Fruit fly (Drosophila melanogaster) whole organism, wandering third instar larva: ENCODE results near the gene CG10469.
A peak's percentile ranks its signal among the peaks of the same experiment; 100 is the strongest.

Experiments used
- Abd-B ChIP-seq: fragments of >200 bp; optimal IDR thresholded peaks from 2 replicates; lab custom pipeline; 2017; ENCODE audit warnings: missing biosample characterization, missing genetic modification characterization
- CG32264 ChIP-seq: fragments of 200-800 bp; sonication (Bioruptor generic); optimal IDR thresholded peaks from 2 replicates; lab custom pipeline; 2016; ENCODE audit warnings: missing biosample characterization, missing genetic modification characterization
- CG9705 ChIP-seq: fragments of 200-800 bp; sonication (Bioruptor generic); optimal IDR thresholded peaks from 2 replicates; lab custom pipeline; 2018; ENCODE audit warnings: missing biosample characterization, mild to moderate bottlenecking, missing genetic modification characterization
- Dif ChIP-seq: fragments of 200-275, 200-300 bp; sonication (Bioruptor generic); optimal IDR thresholded peaks from 2 replicates; lab custom pipeline; 2018; ENCODE audit warnings: missing biosample characterization, missing genetic modification characterization; ENCODE audit not compliant: partially characterized antibody
- GATAd ChIP-seq: sonication (Bioruptor generic); optimal IDR thresholded peaks from 2 replicates; lab custom pipeline; 2016; ENCODE audit warnings: missing biosample characterization, missing genetic modification characterization
- HLH106 ChIP-seq: fragments of 200-800 bp; optimal IDR thresholded peaks from 3 replicates; lab custom pipeline; 2019; ENCODE audit warnings: missing biosample characterization, mild to moderate bottlenecking, missing genetic modification characterization, moderate library complexity
- Hnf4 ChIP-seq: fragments of 200-800 bp; sonication (Bioruptor generic); optimal IDR thresholded peaks from 2 replicates; lab custom pipeline; 2016; ENCODE audit warnings: missing biosample characterization, mild to moderate bottlenecking, missing genetic modification characterization
- Hr78 ChIP-seq: fragments of >200 bp; optimal IDR thresholded peaks from 2 replicates; lab custom pipeline; 2017; ENCODE audit warnings: missing biosample characterization, missing genetic modification characterization
- Hr83 ChIP-seq: fragments of 200-300 bp; sonication (Bioruptor generic); optimal IDR thresholded peaks from 2 replicates; lab custom pipeline; 2016; ENCODE audit warnings: missing biosample characterization, mild to moderate bottlenecking, missing genetic modification characterization, moderate library complexity; ENCODE audit not compliant: poor library complexity, severe bottlenecking
- Mio ChIP-seq: sonication (Bioruptor generic); optimal IDR thresholded peaks from 2 replicates; lab custom pipeline; 2016; ENCODE audit warnings: missing biosample characterization, missing genetic modification characterization
- N ChIP-seq: fragments of >200 bp; optimal IDR thresholded peaks from 2 replicates; lab custom pipeline; 2018; ENCODE audit warnings: missing biosample characterization, missing external identifiers, missing genetic modification characterization
- OdsH ChIP-seq: fragments of 200-800 bp; sonication (Bioruptor generic); optimal IDR thresholded peaks from 2 replicates; lab custom pipeline; 2016; ENCODE audit warnings: missing biosample characterization, mild to moderate bottlenecking, missing genetic modification characterization
- Rel ChIP-seq, 2 experiments: fragments of 200-800 bp; sonication (Bioruptor generic) in 1 of 2; optimal IDR thresholded peaks; 2 replicates in 1 of 2; 3 replicates in 1 of 2; lab custom pipeline; 2016 to 2019; ENCODE audit warnings: mild to moderate bottlenecking in 2 of 2, missing biosample characterization in 2 of 2, missing genetic modification characterization in 2 of 2, moderate library complexity in 1 of 2
- Sp1 ChIP-seq: fragments of 200-800 bp; sonication (Bioruptor generic); optimal IDR thresholded peaks from 3 replicates; lab custom pipeline; 2019; ENCODE audit warnings: missing biosample characterization, mild to moderate bottlenecking, missing genetic modification characterization, moderate library complexity
- Vsx2 ChIP-seq: fragments of 200-300, 225-300 bp; sonication (Bioruptor generic); optimal IDR thresholded peaks from 2 replicates; lab custom pipeline; 2018; ENCODE audit warnings: missing biosample characterization, missing genetic modification characterization; ENCODE audit not compliant: partially characterized antibody
- br ChIP-seq: fragments of 200-800 bp; sonication (Bioruptor generic); optimal IDR thresholded peaks from 2 replicates; lab custom pipeline; 2016; ENCODE audit warnings: missing biosample characterization, missing genetic modification characterization
- dl ChIP-seq, 2 experiments: fragments of 175-275, 200-275 bp in 1 of 2; fragments of 200-275 bp in 1 of 2; sonication (Bioruptor generic); optimal IDR thresholded peaks; lab custom pipeline; 2018; ENCODE audit warnings: mild to moderate bottlenecking in 2 of 2, missing biosample characterization in 2 of 2, missing genetic modification characterization in 2 of 2, moderate library complexity in 2 of 2; ENCODE audit not compliant: partially characterized antibody in 2 of 2, insufficient read depth in 1 of 2
- dsf ChIP-seq: sonication (Bioruptor generic); optimal IDR thresholded peaks from 2 replicates; lab custom pipeline; 2016; ENCODE audit warnings: missing biosample characterization, missing genetic modification characterization, borderline replicate concordance
- ey ChIP-seq: fragments of 200-800 bp; sonication (Bioruptor generic); optimal IDR thresholded peaks from 2 replicates; lab custom pipeline; 2016; ENCODE audit warnings: missing biosample characterization, missing genetic modification characterization
- h ChIP-seq: fragments of 200-800 bp; sonication (Bioruptor generic); optimal IDR thresholded peaks from 3 replicates; lab custom pipeline; 2016; ENCODE audit warnings: missing biosample characterization, mild to moderate bottlenecking, missing genetic modification characterization
- jim ChIP-seq: fragments of 175-275, 200-325 bp; sonication (Bioruptor generic); optimal IDR thresholded peaks from 2 replicates; lab custom pipeline; 2016; ENCODE audit warnings: missing biosample characterization, mild to moderate bottlenecking, missing genetic modification characterization
- pan ChIP-seq: fragments of >200 bp; optimal IDR thresholded peaks from 2 replicates; lab custom pipeline; 2017
- rgr ChIP-seq: fragments of 200-800 bp; sonication (Bioruptor generic); optimal IDR thresholded peaks from 3 replicates; lab custom pipeline; 2016; ENCODE audit warnings: missing biosample characterization, mild to moderate bottlenecking, missing genetic modification characterization
- sv ChIP-seq: fragments of 200-800 bp; sonication (Bioruptor generic); optimal IDR thresholded peaks from 3 replicates; lab custom pipeline; 2016; ENCODE audit warnings: missing biosample characterization, missing genetic modification characterization
- usp ChIP-seq: fragments of >200 bp; optimal IDR thresholded peaks from 2 replicates; lab custom pipeline; 2017; ENCODE audit warnings: missing biosample characterization, missing genetic modification characterization
- woc ChIP-seq: sonication (Bioruptor generic); optimal IDR thresholded peaks from 2 replicates; lab custom pipeline; 2016; ENCODE audit warnings: missing biosample characterization, mild to moderate bottlenecking, missing genetic modification characterization

CG10469 gene

DNA sequence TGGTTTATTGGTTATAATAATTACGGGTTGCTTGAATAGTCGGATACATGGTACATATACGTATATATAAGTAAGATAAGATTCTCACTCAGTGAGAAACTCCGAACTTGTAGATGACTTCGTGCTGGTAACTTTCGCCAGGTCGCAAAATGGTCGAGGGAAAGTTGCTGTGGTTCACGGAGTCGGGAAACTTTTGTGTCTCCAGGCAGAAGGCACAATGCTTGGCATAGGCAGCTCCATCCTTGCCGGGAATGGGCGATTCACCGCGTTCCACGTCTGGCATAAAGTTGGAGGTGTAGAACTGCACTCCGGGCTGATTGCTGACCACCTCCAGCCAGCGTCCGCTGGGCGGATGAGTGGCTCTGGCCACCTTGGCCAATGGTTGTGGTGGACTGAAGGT lies at the start of gene CG10469:
Gene CG10469, minus strand, starts transcription at position 101 of the 400 bp plus-strand sequence.
- TF ChIP-seq HLH106 (tag; lab: Kevin White, UChicago) (no peak), h (GFP tag; lab: Kevin White, UChicago) (no peak), dsf (GFP tag; lab: Kevin White, UChicago) (no peak), jim (GFP tag; lab: Kevin White, UChicago) (no peak), Dif (no peak), Abd-B (GFP tag; lab: Kevin White, UChicago) (no peak), Hr83 (GFP tag; lab: Kevin White, UChicago) (no peak), N (GFP tag; lab: Kevin White, UChicago) (no peak), Sp1 (GFP tag; lab: Kevin White, UChicago) (no peak), OdsH (GFP tag; lab: Kevin White, UChicago) (no peak), rgr (GFP tag; lab: Kevin White, UChicago) (no peak), CG32264 (GFP tag; lab: Kevin White, UChicago) (no peak), Hnf4 (no peak), Mio (no peak)

DNA sequence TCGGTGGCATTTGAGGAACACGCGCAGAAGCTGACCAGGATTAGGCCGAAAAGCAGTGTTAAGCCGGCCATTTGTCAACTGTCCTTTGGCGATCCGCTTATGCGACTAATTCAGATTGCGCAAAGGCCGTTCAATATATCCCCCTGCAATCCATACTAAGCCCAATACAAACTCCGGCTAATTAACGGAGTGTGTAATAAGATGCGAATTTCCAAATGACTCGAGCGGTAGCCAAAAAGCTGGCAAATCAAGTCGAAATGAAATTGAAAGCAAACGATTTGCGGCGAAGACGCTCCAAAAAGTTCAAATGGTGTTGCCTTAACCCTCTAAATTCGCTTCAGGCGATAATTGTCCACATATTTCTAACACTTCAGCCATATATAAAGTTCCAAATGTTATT lies 49.2 kb upstream of the CG10469 start, which contains the start of gene Cpr65Aw:
Gene Cpr65Aw, minus strand, starts transcription at position 101 of the 400 bp plus-strand sequence.
- TF ChIP-seq HLH106 (tag; lab: Kevin White, UChicago): no peak
- no peak for TF ChIP-seq Abd-B (GFP tag; lab: Kevin White, UChicago)
- no peak for TF ChIP-seq br (GFP tag; lab: Kevin White, UChicago)
- TF ChIP-seq ey: no peak
- no peak for TF ChIP-seq sv
- TF ChIP-seq h (GFP tag; lab: Kevin White, UChicago): no peak
- no peak for TF ChIP-seq woc
- TF ChIP-seq, all 38 proteins: peak for 0

DNA sequence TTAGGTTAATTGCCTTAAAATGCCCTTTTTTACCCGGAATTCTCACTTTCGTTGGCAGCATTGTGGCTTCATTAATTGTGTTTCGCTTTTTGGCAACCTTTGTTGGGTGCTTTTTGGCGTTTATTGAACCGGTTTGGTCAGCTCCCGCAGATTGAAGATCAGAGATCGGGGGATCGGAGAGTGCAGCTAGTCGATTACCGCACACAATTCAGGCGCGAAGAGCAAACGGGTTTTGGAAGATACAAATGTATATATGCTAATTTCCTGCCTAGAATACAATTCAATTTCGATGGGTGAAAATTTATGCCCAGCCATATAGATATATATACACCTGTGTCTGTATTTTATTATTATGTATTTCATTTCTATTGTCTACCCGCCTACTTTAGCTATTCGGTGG lies 48.4 kb upstream of the CG10469 start:
- TF ChIP-seq jim (GFP tag; lab: Kevin White, UChicago): no peak
- TF ChIP-seq N (GFP tag; lab: Kevin White, UChicago): no peak
- TF ChIP-seq Vsx2: peak; percentile 63
- TF ChIP-seq Dif: peak; percentile 15

DNA sequence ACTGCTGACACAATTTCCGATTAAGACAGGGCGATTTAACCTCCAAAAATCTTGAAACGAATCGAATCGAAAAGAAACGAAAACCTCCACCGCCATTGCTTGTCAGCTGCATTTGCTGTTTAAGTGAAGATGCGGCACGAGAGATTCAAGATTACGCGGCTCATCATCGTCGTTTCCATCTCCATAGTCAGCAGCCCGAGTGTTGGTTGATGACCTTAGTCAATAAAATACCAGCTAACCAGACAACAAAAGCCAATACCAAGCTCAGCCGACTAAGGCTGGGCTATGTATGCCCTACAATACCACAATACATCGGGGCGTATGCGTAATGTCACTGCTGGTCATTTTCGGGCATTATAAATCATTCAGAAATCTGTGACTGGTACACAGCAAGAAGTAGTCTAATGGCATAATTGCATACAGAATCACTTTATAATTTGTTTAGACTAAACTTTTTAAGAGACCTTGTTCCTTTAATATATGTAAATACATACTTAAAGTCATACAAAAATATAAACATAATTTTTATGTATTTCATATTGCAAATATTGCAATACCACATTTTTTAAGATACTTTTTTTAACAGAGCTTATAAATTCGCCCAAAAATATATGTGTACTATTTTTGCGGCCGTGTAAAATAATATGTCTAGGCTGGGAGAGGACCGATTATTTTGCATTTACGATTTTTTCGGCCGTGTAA lies 47.8 kb upstream of the CG10469 start:
- TF ChIP-seq usp (GFP tag; lab: Kevin White, UChicago) (no peak), dl (GFP tag; optimal IDR thresholded peaks at IDR 0.05; lab: Kevin White, UChicago; ENCODE audit: insufficient read depth in 1 of 2, partially characterized antibody in 2 of 2) (no peak), woc (no peak), N (GFP tag; lab: Kevin White, UChicago) (no peak), dsf (GFP tag; lab: Kevin White, UChicago) (no peak)

DNA sequence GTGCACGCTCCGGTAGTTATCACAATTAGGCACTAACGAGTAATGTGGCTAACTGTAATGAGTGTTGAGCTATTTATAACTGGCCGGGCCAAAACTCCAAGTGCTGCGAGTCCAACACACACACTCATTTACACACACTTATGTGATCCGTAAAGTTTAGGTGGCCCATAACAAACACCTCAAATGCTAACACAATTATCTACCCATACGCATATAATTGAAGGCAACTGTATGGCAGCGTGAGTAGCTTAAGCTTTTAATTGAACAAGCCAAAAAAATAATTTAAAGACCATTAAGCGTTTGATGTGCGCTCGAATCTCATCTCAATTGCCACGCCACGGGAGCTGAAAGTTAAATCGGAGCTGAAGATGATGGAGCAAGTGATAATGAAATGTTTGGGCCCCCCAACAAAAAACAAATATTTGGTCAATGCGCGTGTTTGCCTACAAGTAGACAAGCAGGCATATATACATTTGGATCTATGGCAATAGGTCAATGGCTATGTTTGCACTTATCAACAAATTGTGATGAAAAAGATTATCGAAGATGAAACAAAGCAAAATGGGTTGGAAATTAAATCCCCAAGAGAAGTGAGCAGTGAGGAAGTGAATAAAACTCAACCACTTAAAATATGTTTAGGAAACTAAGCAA lies 46.9 kb upstream of the CG10469 start, which contains the start of gene Cpr65Av:
Gene Cpr65Av, minus strand, starts transcription at position 51 of the 651 bp plus-strand sequence.
- TF ChIP-seq Rel (GFP tag; optimal IDR thresholded peaks at IDR 0.05; lab: Kevin White, UChicago) (no peak), Rel (tag; optimal IDR thresholded peaks at IDR 0.05; lab: Kevin White, UChicago) (no peak)

DNA sequence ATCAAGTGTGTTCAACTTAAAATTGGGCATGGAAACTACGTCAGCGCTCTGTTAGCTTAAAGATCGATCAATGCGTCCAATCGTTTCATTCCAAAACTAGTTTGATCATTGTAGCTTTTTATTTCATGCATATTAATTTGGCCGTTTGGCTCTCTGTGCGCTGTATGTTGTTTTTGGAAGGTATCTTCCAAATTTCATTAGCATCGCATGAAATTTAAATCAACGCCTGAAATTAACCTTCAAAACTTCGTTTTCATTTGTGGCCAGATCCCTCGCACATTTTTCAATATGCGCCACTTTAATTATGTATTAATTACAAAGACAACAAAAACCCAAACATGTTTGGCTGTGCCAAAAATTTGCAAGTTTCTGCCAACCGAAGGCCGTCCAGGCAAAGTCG lies 45.5 kb upstream of the CG10469 start:
- TF ChIP-seq dl (GFP tag; optimal IDR thresholded peaks at IDR 0.05; lab: Kevin White, UChicago; ENCODE audit: insufficient read depth in 1 of 2, partially characterized antibody in 2 of 2) (no peak), Vsx2 (no peak), CG9705 (GFP tag; lab: Kevin White, UChicago) (no peak), GATAd (no peak), pan (lab: Kevin White, UChicago) (no peak), sv (no peak), N (GFP tag; lab: Kevin White, UChicago) (no peak), Hr78 (GFP tag; lab: Kevin White, UChicago) (no peak), HLH106 (tag; lab: Kevin White, UChicago) (no peak), usp (GFP tag; lab: Kevin White, UChicago) (no peak)
